Worm (Caenorhabditis elegans) whole organism, L1 larva: ENCODE data around the gene F52B10.3.

Experiments
- C16A3.4 ChIP-seq: fragments of 150-350 bp; optimal IDR thresholded peaks from 2 replicates; lab custom pipeline; 2014; ENCODE audit warnings: missing biosample characterization, missing genetic modification characterization
- C34B4.2 ChIP-seq: sonication (generic microtip); optimal IDR thresholded peaks from 2 replicates; lab custom pipeline; 2017; ENCODE audit warnings: mild to moderate bottlenecking, missing genetic modification characterization, missing compliant biosample characterization
- Y116A8C.19 ChIP-seq: sonication (generic microtip); optimal IDR thresholded peaks from 2 replicates; lab custom pipeline; 2016; ENCODE audit warnings: missing compliant biosample characterization, missing genetic modification characterization, borderline replicate concordance
- aly-2 ChIP-seq: fragments of 150-350 bp; optimal IDR thresholded peaks from 2 replicates; lab custom pipeline; 2014; ENCODE audit warnings: missing biosample characterization, missing genetic modification characterization
- ama-1 ChIP-seq: fragments of 150-350 bp; optimal IDR thresholded peaks from 2 replicates; lab custom pipeline; 2014
- ceh-88 ChIP-seq: fragments of 200-800 bp; sonication (Bioruptor generic); IDR thresholded peaks from 2 replicates; pipeline ENCODE4 v1.3.6; 2022; ENCODE audit warnings: missing genetic modification characterization, missing compliant biosample characterization
- ces-1 ChIP-seq: fragments of 150-350 bp; optimal IDR thresholded peaks from 2 replicates; lab custom pipeline; 2014; ENCODE audit warnings: missing biosample characterization, missing genetic modification reagents, missing genetic modification characterization
- dsc-1 ChIP-seq: sonication (generic microtip); optimal IDR thresholded peaks from 2 replicates; lab custom pipeline; 2016; ENCODE audit warnings: mild to moderate bottlenecking, missing genetic modification characterization, missing compliant biosample characterization
- efl-1 ChIP-seq, 4 experiments: fragments of 150-350 bp; optimal IDR thresholded peaks in 3 of 4; peaks in 1 of 4; 1 replicate in 1 of 4; 2 replicates in 3 of 4; lab custom pipeline; 2014; ENCODE audit warnings: missing biosample characterization in 2 of 4, missing genetic modification characterization in 2 of 4, missing genetic modification reagents in 2 of 4
- efl-3 ChIP-seq: fragments of 200-800 bp; sonication (Bioruptor generic); optimal IDR thresholded peaks from 2 replicates; lab custom pipeline; 2018; ENCODE audit warnings: mild to moderate bottlenecking, missing genetic modification characterization, missing compliant biosample characterization
- egl-13 ChIP-seq: sonication (generic microtip); optimal IDR thresholded peaks from 2 replicates; lab custom pipeline; 2016; ENCODE audit warnings: missing genotype, missing genetic modification reagents, missing genetic modification characterization, missing compliant biosample characterization
- elt-2 ChIP-seq: sonication (generic microtip); optimal IDR thresholded peaks from 2 replicates; lab custom pipeline; 2016; ENCODE audit warnings: missing genetic modification characterization, mild to moderate bottlenecking, inconsistent platforms, missing compliant biosample characterization, missing genetic modification reagents
- fkh-4 ChIP-seq: sonication (generic microtip); optimal IDR thresholded peaks from 2 replicates; lab custom pipeline; 2016; ENCODE audit warnings: missing compliant biosample characterization, missing genetic modification characterization, borderline replicate concordance
- hlh-4 ChIP-seq: sonication (generic microtip); optimal IDR thresholded peaks from 2 replicates; lab custom pipeline; 2016; ENCODE audit warnings: mild to moderate bottlenecking, missing genetic modification characterization, missing compliant biosample characterization
- jun-1 ChIP-seq: fragments of 150-350 bp; optimal IDR thresholded peaks from 2 replicates; lab custom pipeline; 2014; ENCODE audit warnings: missing biosample characterization, missing genetic modification reagents, missing genetic modification characterization
- lin-14 ChIP-seq: fragments of 200-800 bp; sonication (Bioruptor generic); optimal IDR thresholded peaks from 2 replicates; lab custom pipeline; 2018; ENCODE audit warnings: mild to moderate bottlenecking, missing genetic modification characterization, moderate library complexity, missing compliant biosample characterization
- lin-15B ChIP-seq: fragments of 150-350 bp; sonication (generic microtip); optimal IDR thresholded peaks from 3 replicates; lab custom pipeline; 2014; ENCODE audit warnings: missing biosample characterization, missing genetic modification characterization
- lin-39 ChIP-seq: fragments of 150-350 bp; optimal IDR thresholded peaks from 2 replicates; lab custom pipeline; 2014; ENCODE audit warnings: missing biosample characterization, missing genetic modification reagents, missing genetic modification characterization
- lir-3 ChIP-seq: sonication (generic microtip); optimal IDR thresholded peaks from 2 replicates; lab custom pipeline; 2016; ENCODE audit warnings: mild to moderate bottlenecking, missing genetic modification characterization, moderate library complexity, missing compliant biosample characterization; ENCODE audit not compliant: poor library complexity
- mef-2 ChIP-seq: fragments of 150-350 bp; optimal IDR thresholded peaks from 2 replicates; lab custom pipeline; 2014; ENCODE audit warnings: missing biosample characterization, missing genetic modification characterization
- mep-1 ChIP-seq: fragments of 150-350 bp; optimal IDR thresholded peaks from 2 replicates; lab custom pipeline; 2014; ENCODE audit warnings: missing biosample characterization, missing genetic modification characterization
- nhr-20 ChIP-seq: sonication (generic microtip); optimal IDR thresholded peaks from 2 replicates; lab custom pipeline; 2016; ENCODE audit warnings: mild to moderate bottlenecking, missing genetic modification characterization, missing compliant biosample characterization
- nhr-71 ChIP-seq: sonication (generic microtip); optimal IDR thresholded peaks from 2 replicates; lab custom pipeline; 2016; ENCODE audit warnings: mild to moderate bottlenecking, missing genetic modification characterization, moderate library complexity, missing compliant biosample characterization
- nhr-77 ChIP-seq: fragments of 150-350 bp; optimal IDR thresholded peaks from 2 replicates; lab custom pipeline; 2014; ENCODE audit warnings: missing biosample characterization, missing genetic modification characterization
- nhr-84 ChIP-seq: sonication (generic microtip); optimal IDR thresholded peaks from 2 replicates; lab custom pipeline; 2017; ENCODE audit warnings: missing biosample characterization, missing genetic modification characterization
- skn-1 ChIP-seq: fragments of 150-350 bp; optimal IDR thresholded peaks from 2 replicates; lab custom pipeline; 2014; ENCODE audit warnings: missing biosample characterization, missing genetic modification characterization
- sox-4 ChIP-seq: sonication (generic microtip); optimal IDR thresholded peaks from 2 replicates; lab custom pipeline; 2016; ENCODE audit warnings: missing genetic modification characterization, missing compliant biosample characterization
- sup-37 ChIP-seq: fragments of 200-800 bp; sonication (Bioruptor generic); optimal IDR thresholded peaks from 2 replicates; lab custom pipeline; 2018; ENCODE audit warnings: mild to moderate bottlenecking, missing genetic modification characterization, missing compliant biosample characterization
- tbx-2 ChIP-seq: sonication (generic microtip); optimal IDR thresholded peaks from 2 replicates; lab custom pipeline; 2016; ENCODE audit warnings: missing genetic modification characterization, missing compliant biosample characterization
- tlp-1 ChIP-seq: fragments of 150-350 bp; optimal IDR thresholded peaks from 2 replicates; lab custom pipeline; 2014; ENCODE audit warnings: missing biosample characterization, missing genetic modification characterization
- unc-62 ChIP-seq: fragments of 150-350 bp; optimal IDR thresholded peaks from 2 replicates; lab custom pipeline; 2014; ENCODE audit warnings: missing biosample characterization, missing genetic modification reagents, missing genetic modification characterization

Gene F52B10.3

DNA sequence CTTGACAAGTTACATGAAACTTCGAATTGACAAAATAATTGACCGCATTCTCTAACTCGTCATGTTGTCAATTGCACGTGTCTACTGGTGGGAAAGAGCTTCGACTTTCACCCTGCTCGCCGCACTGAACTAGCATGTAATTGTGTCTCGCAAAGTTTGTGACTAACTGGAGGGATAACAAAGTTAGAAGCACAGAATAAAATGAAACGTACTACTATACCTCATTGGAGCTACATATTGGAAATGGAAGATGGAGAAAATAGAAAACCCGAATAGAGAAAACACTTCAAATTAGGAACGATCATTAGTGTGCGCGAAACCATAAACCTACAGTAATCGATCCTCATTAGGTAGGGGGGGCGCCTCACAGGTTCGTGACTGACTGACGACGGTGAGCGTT lies 29.4 kb upstream of the F52B10.3 start:
- TF ChIP-seq C16A3.4 (tag; lab: Kevin White, UChicago) (no peak), lin-14 (peak; percentile 11)

ce11 chrX:2925950-2926349 lies 27.8 kb upstream of the F52B10.3 start:
- no peak for TF ChIP-seq sup-37
- TF ChIP-seq efl-1 (optimal IDR thresholded peaks at IDR 0.05; lab: Kevin White, UChicago) = no peak
- TF ChIP-seq efl-1 (GFP tag; optimal IDR thresholded peaks at IDR 0.05 in 1 of 2; lab: Kevin White, UChicago) = peak in 1 of 2 experiments; percentile 56
- no peak for TF ChIP-seq mef-2 (tag; lab: Kevin White, UChicago)
- TF ChIP-seq lin-14 = peak; percentile 24
- TF ChIP-seq dsc-1 (tag; lab: Kevin White, UChicago) = no peak
- TF ChIP-seq lir-3 (tag; lab: Kevin White, UChicago) = no peak
- no peak for TF ChIP-seq efl-3
- no peak for TF ChIP-seq nhr-77 (tag; lab: Kevin White, UChicago)
- no peak for TF ChIP-seq ces-1 (GFP tag; lab: Kevin White, UChicago)
- no peak for TF ChIP-seq egl-13
- TF ChIP-seq hlh-4 = no peak
- no peak for TF ChIP-seq lin-15B
- no peak for TF ChIP-seq nhr-20 (tag; lab: Kevin White, UChicago)
- no peak for TF ChIP-seq ama-1
- no peak for TF ChIP-seq fkh-4
- TF ChIP-seq, all 84 proteins: peak for 2

ce11 chrX:2924438-2924837 lies 26.3 kb upstream of the F52B10.3 start:
- TF ChIP-seq elt-2 (tag; lab: Kevin White, UChicago) (no peak), tbx-2 (tag; lab: Kevin White, UChicago) (peak; percentile 24), lin-14 (peak; percentile 33), ceh-88 (GFP tag; lab: Robert Waterston, UW) (no peak)

- TF ChIP-seq mep-1 (tag; lab: Kevin White, UChicago) = no peak
These were observed 25.7 kb upstream of the F52B10.3 start, which contains the start of gene hst-3.2 for ce11 chrX:2923888-2924287. TSS of gene hst-3.2 (minus strand) at chrX:2923988.

ce11 chrX:2922602-2923203 lies 24.5 kb upstream of the F52B10.3 start:
- no peak for TF ChIP-seq lin-39 (tag; lab: Kevin White, UChicago)
- TF ChIP-seq, all 84 proteins: peak for 0

DNA sequence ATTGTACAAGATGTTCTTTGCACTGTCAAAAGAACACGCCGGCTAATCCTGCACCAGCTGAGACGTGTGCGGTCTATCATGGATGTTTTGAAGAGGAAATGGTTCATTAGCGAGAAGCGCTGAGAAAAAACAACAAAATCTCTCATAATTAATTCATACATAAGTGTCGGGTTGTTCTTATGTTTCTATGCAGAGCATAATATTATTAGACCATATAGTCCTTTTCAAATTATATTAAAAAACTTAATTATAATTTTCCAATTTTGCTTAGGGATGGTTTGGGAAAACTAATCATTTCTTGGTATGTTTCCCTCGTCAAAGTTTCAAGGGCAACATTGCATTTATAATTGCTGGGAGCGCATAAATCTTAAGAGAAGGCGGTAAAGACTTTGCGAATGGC lies 23.6 kb upstream of the F52B10.3 start:
- TF ChIP-seq aly-2 (tag; lab: Kevin White, UChicago) (no peak), jun-1 (tag; lab: Kevin White, UChicago) (no peak), nhr-84 (tag; lab: Kevin White, UChicago) (no peak), tbx-2 (tag; lab: Kevin White, UChicago) (no peak), lin-15B (no peak), sox-4 (tag; lab: Kevin White, UChicago) (no peak), C34B4.2 (tag; lab: Kevin White, UChicago) (no peak)

- TF ChIP-seq fkh-4 (no peak), unc-62 (GFP tag; lab: Kevin White, UChicago) (no peak), lin-39 (tag; lab: Kevin White, UChicago) (no peak), tlp-1 (tag; lab: Kevin White, UChicago) (no peak), skn-1 (no peak), Y116A8C.19 (tag; lab: Kevin White, UChicago) (no peak), nhr-71 (tag; lab: Kevin White, UChicago) (no peak)
These were observed 22.3 kb upstream of the F52B10.3 start for ce11 chrX:2920456-2920855.
